Worm (Caenorhabditis elegans): ENCODE measurements around the gene ZK666.14.

The ZK666.14 gene

ce11 chrII:10461207-10461606 lies 33.4 kb upstream of the ZK666.14 start, which contains the start of gene ZK673.5:
Gene ZK673.5, plus strand, starts transcription at chrII:10461507.
- no peak for TF ChIP-seq snpc-4 (tag; optimal IDR thresholded peaks at IDR 0.05)
- no peak for TF ChIP-seq lin-39 (tag; optimal IDR thresholded peaks at IDR 0.05)
- no peak for TF ChIP-seq mdl-1 (tag; optimal IDR thresholded peaks at IDR 0.05)
- TF ChIP-seq elt-3 (tag; optimal IDR thresholded peaks at IDR 0.05): no peak
- no peak for TF ChIP-seq ceh-16 (tag; optimal IDR thresholded peaks at IDR 0.05)
- TF ChIP-seq egl-5 (tag; optimal IDR thresholded peaks at IDR 0.05): no peak
- TF ChIP-seq skn-1 (tag; optimal IDR thresholded peaks at IDR 0.05): no peak
- TF ChIP-seq nhr-28 (tag; optimal IDR thresholded peaks at IDR 0.05): no peak
- no peak for TF ChIP-seq ceh-9 (tag; optimal IDR thresholded peaks at IDR 0.05)
- TF ChIP-seq daf-12 (tag; optimal IDR thresholded peaks at IDR 0.05): no peak
- no peak for TF ChIP-seq nhr-11 (tag; optimal IDR thresholded peaks at IDR 0.05)
- no peak for TF ChIP-seq nhr-23 (tag; optimal IDR thresholded peaks at IDR 0.05)

- TF ChIP-seq sea-2 (GFP tag; optimal IDR thresholded peaks at IDR 0.05) (no peak), egl-27 (tag; optimal IDR thresholded peaks at IDR 0.05) (no peak), ztf-11 (tag; optimal IDR thresholded peaks at IDR 0.05) (no peak), zag-1 (tag; optimal IDR thresholded peaks at IDR 0.05) (no peak), unc-39 (tag; optimal IDR thresholded peaks at IDR 0.05) (no peak), elt-2 (tag; optimal IDR thresholded peaks at IDR 0.05) (no peak), nhr-76 (tag; optimal IDR thresholded peaks at IDR 0.05) (no peak), R02D3.7 (tag; optimal IDR thresholded peaks at IDR 0.05) (no peak), elt-1 (tag; optimal IDR thresholded peaks at IDR 0.05) (no peak), fkh-10 (GFP tag; optimal IDR thresholded peaks at IDR 0.05) (no peak), aly-2 (tag; optimal IDR thresholded peaks at IDR 0.05) (no peak), ama-1 (optimal IDR thresholded peaks at IDR 0.05) (no peak), pqm-1 (tag; optimal IDR thresholded peaks at IDR 0.05) (no peak), nhr-23 (tag; optimal IDR thresholded peaks at IDR 0.05) (no peak)
These were observed 30.2 kb upstream of the ZK666.14 start, which contains the start of the genes ZK673.6 and sdz-37 for ce11 chrII:10464230-10464920. Gene ZK673.6, minus strand, starts transcription at chrII:10464330. Gene sdz-37, plus strand, starts transcription at chrII:10464870.

ce11 chrII:10466552-10466951 lies 28.0 kb upstream of the ZK666.14 start, which contains the start of gene tnc-2:
Gene tnc-2, plus strand, starts transcription at chrII:10466852.
- TF ChIP-seq elt-1 (tag; optimal IDR thresholded peaks at IDR 0.05) (no peak), elt-2 (tag; optimal IDR thresholded peaks at IDR 0.05) (no peak), skn-1 (tag; optimal IDR thresholded peaks at IDR 0.05) (no peak), ceh-9 (tag; optimal IDR thresholded peaks at IDR 0.05) (no peak), unc-62 (GFP tag; optimal IDR thresholded peaks at IDR 0.05) (no peak), sea-2 (GFP tag; optimal IDR thresholded peaks at IDR 0.05) (no peak), nhr-11 (tag; optimal IDR thresholded peaks at IDR 0.05) (no peak), lin-15B (tag; optimal IDR thresholded peaks at IDR 0.05) (no peak), hmg-11 (tag; optimal IDR thresholded peaks at IDR 0.05) (no peak), nhr-76 (tag; optimal IDR thresholded peaks at IDR 0.05) (no peak), nhr-43 (tag; optimal IDR thresholded peaks at IDR 0.05; ENCODE audit: poor library complexity, severe bottlenecking) (no peak), nfya-1 (tag; optimal IDR thresholded peaks at IDR 0.05; ENCODE audit: insufficient read depth) (no peak), R02D3.7 (tag; optimal IDR thresholded peaks at IDR 0.05) (no peak), zag-1 (tag; optimal IDR thresholded peaks at IDR 0.05) (no peak), aly-2 (tag; optimal IDR thresholded peaks at IDR 0.05) (no peak), daf-12 (tag; optimal IDR thresholded peaks at IDR 0.05) (no peak)

- TF ChIP-seq ama-1 (optimal IDR thresholded peaks at IDR 0.05) (no peak), elt-2 (tag; optimal IDR thresholded peaks at IDR 0.05) (peak; percentile 59)
These were observed 24.4 kb upstream of the ZK666.14 start, which contains the start of gene clec-143 for ce11 chrII:10470159-10470558. Gene clec-143, minus strand, starts transcription at chrII:10470297.

ce11 chrII:10471247-10471646 lies 23.3 kb upstream of the ZK666.14 start, which contains the start of gene ZK666.1:
Gene ZK666.1, minus strand, starts transcription at chrII:10471347.
- TF ChIP-seq mdl-1 (tag; optimal IDR thresholded peaks at IDR 0.05) (no peak), ceh-82 (tag; optimal IDR thresholded peaks at IDR 0.05) (no peak), fkh-2 (tag; optimal IDR thresholded peaks at IDR 0.05) (no peak), nhr-76 (tag; optimal IDR thresholded peaks at IDR 0.05) (no peak), sea-2 (GFP tag; optimal IDR thresholded peaks at IDR 0.05) (no peak), pqm-1 (tag; optimal IDR thresholded peaks at IDR 0.05) (no peak), unc-39 (tag; optimal IDR thresholded peaks at IDR 0.05) (no peak), nhr-23 (tag; optimal IDR thresholded peaks at IDR 0.05) (no peak), elt-2 (tag; optimal IDR thresholded peaks at IDR 0.05) (no peak), fkh-10 (GFP tag; optimal IDR thresholded peaks at IDR 0.05) (no peak), unc-62 (GFP tag; optimal IDR thresholded peaks at IDR 0.05) (no peak), ztf-4 (tag; optimal IDR thresholded peaks at IDR 0.05) (no peak), nhr-12 (tag; optimal IDR thresholded peaks at IDR 0.05) (no peak), lsy-12 (tag; optimal IDR thresholded peaks at IDR 0.05) (no peak)

Measured in whole organism, L3 larva.